Worm (Caenorhabditis elegans): ENCODE measurements around the gene clec-84.
"Not testable (repeated sequence)": the region's sequence is repeated elsewhere in the genome, so short reads cannot be mapped to it uniquely, and the experiment has no call there.

The clec-84 gene

DNA sequence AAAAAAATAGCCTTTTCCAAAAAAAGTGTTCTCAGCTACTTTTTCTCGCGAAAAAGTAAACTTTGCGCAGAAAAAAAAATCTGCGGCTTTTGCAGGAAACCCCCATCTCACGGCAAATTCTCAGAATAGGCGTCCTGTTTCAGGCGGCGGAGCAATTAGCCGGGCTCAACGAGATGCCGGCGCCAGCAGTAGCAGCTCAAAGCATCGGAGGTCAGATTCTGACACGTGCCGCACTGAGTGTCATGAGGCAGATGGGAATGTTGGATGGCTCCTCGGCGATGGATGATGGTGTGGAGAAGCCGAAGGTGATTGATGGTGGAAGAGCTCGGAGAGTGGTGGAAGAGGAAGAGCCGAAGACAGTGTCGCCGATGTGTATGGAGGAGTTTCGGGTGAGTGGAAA, 45.0 kb downstream of the clec-84 start:
- TF ChIP-seq sea-1 (GFP tag; conservative IDR thresholded peaks at IDR 0.05) (no peak), ets-7 (tag; optimal IDR thresholded peaks at IDR 0.05) (no peak), pes-1 (GFP tag; IDR thresholded peaks at IDR 0.05) (no peak), B0310.2 (tag; optimal IDR thresholded peaks at IDR 0.05) (no peak), ama-1 (optimal IDR thresholded peaks at IDR 0.05) (no peak), ceh-36 (tag; optimal IDR thresholded peaks at IDR 0.05) (no peak), flt-1 (GFP tag; IDR thresholded peaks at IDR 0.05) (no peak), hnd-1 (tag; optimal IDR thresholded peaks at IDR 0.05) (no peak), F13C5.2 (tag; optimal IDR thresholded peaks at IDR 0.05) (no peak), aly-1 (tag; optimal IDR thresholded peaks at IDR 0.05) (no peak), hmbx-1 (tag; optimal IDR thresholded peaks at IDR 0.05) (no peak), scrt-1 (GFP tag; IDR thresholded peaks at IDR 0.05) (no peak), tra-4 (tag; optimal IDR thresholded peaks at IDR 0.05) (no peak), tbx-37 (GFP tag; conservative IDR thresholded peaks at IDR 0.05) (no peak), ceh-13 (GFP tag; optimal IDR thresholded peaks at IDR 0.05) (no peak), tbx-11 (GFP tag; IDR thresholded peaks at IDR 0.05) (no peak), hmg-4 (GFP tag; optimal IDR thresholded peaks at IDR 0.05) (no peak)

DNA sequence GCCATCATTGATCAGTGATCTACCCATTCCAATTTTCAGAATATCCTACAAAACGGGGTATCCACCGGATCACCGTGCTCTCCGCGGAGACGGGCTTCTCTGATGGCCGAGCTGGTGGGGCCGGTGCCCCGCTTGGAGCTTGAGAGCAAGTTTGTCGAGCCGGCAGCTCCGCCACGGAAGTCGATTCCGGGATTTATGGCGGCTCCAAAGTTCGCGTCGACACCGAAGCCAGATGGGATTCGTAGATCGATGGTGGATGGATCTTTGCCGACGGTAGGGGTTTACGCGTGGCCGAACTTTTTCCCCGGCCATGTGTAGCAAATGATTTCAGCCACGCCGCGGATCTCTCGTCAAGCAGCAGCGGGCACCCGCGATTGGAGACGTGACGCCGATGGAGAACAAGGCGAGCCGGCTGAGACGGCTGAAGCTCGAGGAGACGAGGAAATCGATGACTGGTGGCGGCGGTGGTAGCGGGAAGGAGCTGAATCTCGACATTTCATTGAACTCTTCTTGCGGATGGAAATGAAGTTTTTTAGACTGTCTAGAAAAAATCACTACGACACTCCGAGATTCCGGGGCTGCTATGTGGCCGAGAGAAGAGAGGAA, 46.3 kb downstream of the clec-84 start:
- TF ChIP-seq tra-4 (tag; optimal IDR thresholded peaks at IDR 0.05) (no peak), ama-1 (optimal IDR thresholded peaks at IDR 0.05) (no peak), ceh-13 (GFP tag; optimal IDR thresholded peaks at IDR 0.05) (no peak), scrt-1 (GFP tag; IDR thresholded peaks at IDR 0.05) (no peak), ceh-36 (tag; optimal IDR thresholded peaks at IDR 0.05) (no peak), hmbx-1 (tag; optimal IDR thresholded peaks at IDR 0.05) (no peak)

DNA sequence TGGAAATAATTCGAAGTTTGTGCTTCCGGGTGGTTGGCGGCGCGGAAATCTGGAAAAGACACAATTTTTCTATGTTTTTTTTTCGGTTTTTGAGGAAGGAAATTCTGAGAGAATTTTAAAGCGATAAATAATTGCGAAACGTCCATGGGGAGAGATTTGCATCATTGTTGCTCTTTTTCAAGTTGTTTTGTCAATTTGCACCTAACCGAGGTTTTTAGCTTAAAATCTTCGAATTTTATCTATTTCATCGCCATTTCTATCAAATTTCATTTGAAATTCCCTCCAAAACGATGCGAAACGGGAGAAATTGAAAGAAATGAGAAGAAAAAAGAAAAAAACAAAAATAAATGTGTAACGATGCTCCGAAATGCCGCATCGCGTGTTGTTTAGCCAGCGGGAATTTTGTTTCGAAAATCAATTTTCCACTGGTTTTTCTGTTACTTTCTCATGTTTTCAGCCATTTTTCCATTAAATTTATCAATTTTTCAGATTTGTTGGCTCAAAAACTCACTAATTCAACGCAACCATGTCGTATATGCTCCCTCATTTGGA, 48.2 kb downstream of the clec-84 start, which contains the start of the genes nprt-1 and dib-1:
TSS of gene nprt-1 (minus strand) at position 51 of the 552 bp plus-strand sequence.
TSS of gene dib-1 (plus strand) at position 482 of the 552 bp plus-strand sequence.
- no peak for TF ChIP-seq tra-4 (tag; optimal IDR thresholded peaks at IDR 0.05)
- TF ChIP-seq ceh-36 (tag; optimal IDR thresholded peaks at IDR 0.05): no peak
- TF ChIP-seq pes-1 (GFP tag; IDR thresholded peaks at IDR 0.05): no peak
- TF ChIP-seq F13C5.2 (tag; optimal IDR thresholded peaks at IDR 0.05): peak; percentile 21
- TF ChIP-seq sea-1 (GFP tag; conservative IDR thresholded peaks at IDR 0.05): no peak

DNA sequence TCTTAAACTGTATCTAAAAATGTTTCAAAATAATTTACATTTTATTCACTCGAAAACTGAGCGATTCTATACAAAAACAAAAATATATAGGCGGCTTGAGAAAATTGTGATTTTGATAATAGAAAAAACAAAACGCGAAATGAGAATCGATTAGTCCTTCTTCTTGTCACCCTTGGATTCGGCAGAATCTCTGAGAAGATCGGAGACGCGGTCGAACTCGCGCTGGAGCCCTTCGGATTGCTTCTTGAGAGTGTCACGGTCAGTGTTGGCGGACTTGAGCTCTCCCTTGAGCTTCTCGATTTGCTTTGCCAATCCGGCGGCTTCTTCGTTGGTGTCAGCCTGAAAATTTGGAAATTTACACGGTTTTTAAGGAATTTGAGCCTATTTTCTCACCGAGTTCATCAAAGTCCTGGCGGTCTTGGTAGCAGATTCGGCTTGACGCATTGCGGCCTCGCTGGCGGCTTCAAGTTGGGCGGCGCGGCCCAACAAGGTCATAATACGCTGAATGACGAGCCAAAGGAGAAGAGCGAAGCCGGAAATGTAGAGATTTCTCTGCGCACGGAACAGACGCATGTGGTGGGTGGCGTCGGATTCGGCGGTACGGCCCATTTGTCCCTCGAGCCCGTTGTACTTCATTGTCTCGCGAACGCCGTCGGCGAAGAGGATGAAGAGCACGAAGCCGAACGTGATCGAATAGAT, 49.4 kb downstream of the clec-84 start:
- TF ChIP-seq tbx-11 (GFP tag; IDR thresholded peaks at IDR 0.05) (no peak), ama-1 (optimal IDR thresholded peaks at IDR 0.05) (no peak), B0310.2 (tag; optimal IDR thresholded peaks at IDR 0.05) (no peak), sea-1 (GFP tag; conservative IDR thresholded peaks at IDR 0.05) (no peak), ceh-13 (GFP tag; optimal IDR thresholded peaks at IDR 0.05) (no peak), hnd-1 (tag; optimal IDR thresholded peaks at IDR 0.05) (no peak), hmbx-1 (tag; optimal IDR thresholded peaks at IDR 0.05) (no peak), flt-1 (GFP tag; IDR thresholded peaks at IDR 0.05) (no peak), scrt-1 (GFP tag; IDR thresholded peaks at IDR 0.05) (no peak)

DNA sequence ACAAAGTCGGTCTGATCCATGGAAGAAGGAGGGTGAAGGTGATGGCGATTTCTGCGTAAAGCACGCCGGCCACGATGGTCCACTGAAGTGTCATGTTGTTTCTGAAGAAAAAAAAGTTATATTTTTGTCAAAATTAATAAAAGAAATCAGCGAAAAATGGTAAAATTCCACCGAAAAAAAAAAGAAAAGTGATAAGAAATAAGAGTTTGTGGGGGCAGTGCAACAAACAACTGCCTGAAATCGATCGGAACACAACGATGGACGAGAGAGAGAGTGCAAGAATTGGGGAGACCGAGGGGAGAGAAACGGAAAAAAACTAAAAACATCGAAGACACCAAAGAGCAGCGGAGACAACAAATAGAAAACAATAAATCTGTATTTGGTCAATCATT, 50.1 kb downstream of the clec-84 start, which contains the start of gene Y54G2A.18:
TSS of gene Y54G2A.18 (minus strand) at position 101 of the 392 bp plus-strand sequence.
- TF ChIP-seq ets-7 (tag; optimal IDR thresholded peaks at IDR 0.05): no peak

DNA sequence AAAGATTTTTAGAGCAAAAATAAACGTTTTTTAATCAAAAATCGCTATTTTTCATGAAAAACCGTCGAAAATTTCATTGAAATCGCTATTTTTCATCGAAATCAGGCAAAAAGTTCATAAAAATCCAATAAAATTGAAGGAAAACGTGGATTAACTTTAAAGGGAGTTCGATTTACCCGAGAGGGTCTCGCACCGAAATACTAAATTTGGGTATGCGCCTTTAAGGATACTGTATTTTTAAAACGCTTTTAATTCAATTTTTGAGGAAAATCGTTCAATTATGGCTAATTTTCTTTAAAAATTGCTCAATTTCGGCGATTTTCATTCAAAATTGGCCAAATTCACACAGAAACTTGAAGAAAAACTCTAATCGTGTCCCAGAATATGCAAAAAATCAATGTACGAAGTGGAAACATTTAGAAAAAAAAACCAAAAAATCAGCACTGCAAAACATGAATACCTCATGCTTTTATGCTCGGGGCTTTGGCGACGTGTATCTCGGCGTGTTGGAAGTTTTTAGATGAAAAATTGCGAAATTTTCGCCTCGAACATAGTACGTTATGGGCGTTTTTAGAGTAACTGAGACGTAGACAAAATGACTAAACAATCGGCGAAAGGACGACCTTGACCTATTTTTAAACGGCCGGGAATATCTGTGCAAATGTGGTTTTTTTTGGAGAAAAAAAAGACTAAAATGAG, 50.7 kb downstream of the clec-84 start:
- TF ChIP-seq sea-1 (GFP tag; conservative IDR thresholded peaks at IDR 0.05): no peak
- TF ChIP-seq ama-1 (optimal IDR thresholded peaks at IDR 0.05): no peak
- no peak for TF ChIP-seq flt-1 (GFP tag; IDR thresholded peaks at IDR 0.05)
- no peak for TF ChIP-seq scrt-1 (GFP tag; IDR thresholded peaks at IDR 0.05)
- no peak for TF ChIP-seq B0310.2 (tag; optimal IDR thresholded peaks at IDR 0.05)
- no peak for TF ChIP-seq aly-1 (tag; optimal IDR thresholded peaks at IDR 0.05)
- TF ChIP-seq F13C5.2 (tag; optimal IDR thresholded peaks at IDR 0.05): no peak
- no peak for TF ChIP-seq ets-7 (tag; optimal IDR thresholded peaks at IDR 0.05)
- no peak for TF ChIP-seq ceh-36 (tag; optimal IDR thresholded peaks at IDR 0.05)

DNA sequence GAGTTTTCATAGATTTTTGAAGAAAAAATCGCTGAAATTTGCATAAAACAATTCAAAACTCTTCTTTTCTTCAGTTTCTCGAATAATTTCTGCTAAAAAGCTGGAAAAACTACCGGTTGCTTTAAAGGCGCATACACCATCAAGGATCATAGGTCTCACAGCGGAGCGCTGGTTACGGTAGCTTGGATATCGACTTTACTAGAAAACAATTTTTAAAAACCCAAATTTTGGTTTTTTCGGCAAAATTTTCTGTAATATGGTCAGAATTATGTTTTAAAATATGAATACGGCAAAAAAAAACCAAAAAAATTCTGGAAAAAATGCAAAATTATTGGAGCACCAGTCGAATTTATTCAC, 51.2 kb downstream of the clec-84 start:
- TF ChIP-seq B0310.2 (tag; optimal IDR thresholded peaks at IDR 0.05): no peak
- no peak for TF ChIP-seq ceh-36 (tag; optimal IDR thresholded peaks at IDR 0.05)
- no peak for TF ChIP-seq aly-1 (tag; optimal IDR thresholded peaks at IDR 0.05)
- TF ChIP-seq hnd-1 (tag; optimal IDR thresholded peaks at IDR 0.05): no peak
- TF ChIP-seq ets-7 (tag; optimal IDR thresholded peaks at IDR 0.05): no peak
- no peak for TF ChIP-seq sea-1 (GFP tag; conservative IDR thresholded peaks at IDR 0.05)

DNA sequence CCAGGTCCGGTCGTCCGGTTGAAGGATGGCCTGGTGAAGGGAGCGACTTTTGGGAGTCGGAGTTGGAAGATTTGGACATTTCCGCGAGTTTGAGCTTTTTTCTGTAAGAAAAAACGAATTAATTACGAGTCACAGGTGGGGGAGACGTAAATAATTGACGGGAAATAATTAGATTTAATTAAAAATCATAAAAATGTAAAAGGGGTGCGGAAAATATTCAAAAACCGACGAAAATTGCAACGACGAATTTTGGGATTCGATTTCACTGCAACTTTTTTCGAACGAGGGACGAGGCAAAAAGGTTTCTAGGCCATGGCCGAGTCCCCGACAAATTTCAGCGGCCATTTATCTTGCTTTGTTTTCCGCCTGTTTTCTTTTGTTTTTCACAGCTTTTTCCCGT, 52.4 kb downstream of the clec-84 start, which contains the start of gene Y54G2A.19:
TSS of gene Y54G2A.19 (minus strand) at position 101 of the 400 bp plus-strand sequence.
- TF ChIP-seq ama-1 (optimal IDR thresholded peaks at IDR 0.05); aly-1 (tag; optimal IDR thresholded peaks at IDR 0.05); sea-1 (GFP tag; conservative IDR thresholded peaks at IDR 0.05): not testable (repeated sequence)

All from whole organism, early embryonic.